Fruit fly (Drosophila melanogaster) whole organism, embryonic: Measurements from ENCODE around the gene CycB3.

Source experiments
- Bgb ChIP-seq: fragments of 200-800 bp; sonication (Bioruptor generic); IDR thresholded peaks from 2 replicates; pipeline ENCODE4 v1.3.6; 2022; ENCODE audit warnings: missing biosample characterization, missing genetic modification characterization; ENCODE audit not compliant: partially characterized antibody
- CG10209 ChIP-seq: fragments of 200-800 bp; sonication (Bioruptor generic); optimal IDR thresholded peaks from 3 replicates; lab custom pipeline; 2017; ENCODE audit warnings: missing biosample characterization, mild to moderate bottlenecking, missing genetic modification characterization, missing genetic modification reagents
- CG10274 ChIP-seq: fragments of 200-800 bp; sonication (Bioruptor generic); optimal IDR thresholded peaks from 3 replicates; lab custom pipeline; 2017; ENCODE audit warnings: missing biosample characterization, mild to moderate bottlenecking, missing genetic modification characterization
- CG10366 ChIP-seq: fragments of 200-800 bp; sonication (Bioruptor generic); IDR thresholded peaks from 2 replicates; pipeline ENCODE4 v1.3.6; 2022; ENCODE audit warnings: missing biosample characterization, missing genetic modification characterization
- CG10959 ChIP-seq: fragments of 200-800 bp; sonication (Bioruptor generic); IDR thresholded peaks from 2 replicates; pipeline ENCODE4 v1.3.6; 2022; ENCODE audit warnings: missing biosample characterization, missing genetic modification characterization
- CG11093 ChIP-seq: fragments of 200-800 bp; sonication (Bioruptor generic); IDR thresholded peaks from 3 replicates; pipeline ENCODE4 v1.3.6; 2022; ENCODE audit warnings: missing biosample characterization, missing genetic modification characterization
- CG12071 ChIP-seq: fragments of 200-800 bp; sonication (Bioruptor generic); optimal IDR thresholded peaks from 3 replicates; lab custom pipeline; 2018; ENCODE audit warnings: missing biosample characterization, mild to moderate bottlenecking, missing genetic modification characterization
- CG12391 ChIP-seq: fragments of 200-800 bp; sonication (Bioruptor generic); optimal IDR thresholded peaks from 3 replicates; lab custom pipeline; 2018; ENCODE audit warnings: missing biosample characterization, mild to moderate bottlenecking, missing genetic modification characterization, moderate library complexity
- CG13296 ChIP-seq: fragments of 200-800 bp; sonication (Bioruptor generic); optimal IDR thresholded peaks from 3 replicates; lab custom pipeline; 2018; ENCODE audit warnings: missing biosample characterization, mild to moderate bottlenecking, missing genetic modification characterization
- CG13894 ChIP-seq: fragments of 200-800 bp; sonication (Bioruptor generic); optimal IDR thresholded peaks from 3 replicates; lab custom pipeline; 2018; ENCODE audit warnings: missing biosample characterization, mild to moderate bottlenecking, missing genetic modification characterization, moderate library complexity
- CG14050 ChIP-seq: fragments of 200-800 bp; sonication (Bioruptor generic); IDR thresholded peaks from 3 replicates; pipeline ENCODE4 v1.3.6; 2022; ENCODE audit warnings: missing biosample characterization, missing genetic modification characterization
- CG15601 ChIP-seq: fragments of 200-800 bp; sonication (Bioruptor generic); optimal IDR thresholded peaks from 3 replicates; lab custom pipeline; 2019; ENCODE audit warnings: missing biosample characterization, mild to moderate bottlenecking, missing genetic modification characterization, moderate library complexity
- CG31388 ChIP-seq: fragments of 200-800 bp; sonication (Bioruptor generic); optimal IDR thresholded peaks from 2 replicates; lab custom pipeline; 2016; ENCODE audit warnings: missing biosample characterization, missing genetic modification characterization
- CG7271 ChIP-seq: fragments of 200-800 bp; sonication (Bioruptor generic); optimal IDR thresholded peaks from 2 replicates; lab custom pipeline; 2018; ENCODE audit warnings: missing biosample characterization, mild to moderate bottlenecking, missing genetic modification characterization, moderate library complexity
- CG8944 ChIP-seq: fragments of 200-800 bp; sonication (Bioruptor generic); optimal IDR thresholded peaks from 3 replicates; lab custom pipeline; 2016; ENCODE audit warnings: missing biosample characterization, missing genetic modification characterization
- D19A ChIP-seq: fragments of 200-800 bp; optimal IDR thresholded peaks from 3 replicates; lab custom pipeline; 2019; ENCODE audit warnings: missing biosample characterization, mild to moderate bottlenecking, missing genetic modification characterization, moderate library complexity
- Dref ChIP-seq: fragments of 200-800 bp; sonication (Bioruptor generic); IDR thresholded peaks from 2 replicates; pipeline ENCODE4 v1.3.6; 2022; ENCODE audit warnings: missing biosample characterization, missing genetic modification characterization
- E2f1 ChIP-seq: fragments of 200-800 bp; sonication (Bioruptor generic); IDR thresholded peaks from 2 replicates; pipeline ENCODE4 v1.3.6; 2022; ENCODE audit warnings: missing biosample characterization, missing genetic modification characterization
- Fer3 ChIP-seq: fragments of 200-800 bp; sonication (Bioruptor generic); optimal IDR thresholded peaks from 2 replicates; lab custom pipeline; 2018; ENCODE audit warnings: missing biosample characterization, mild to moderate bottlenecking, missing genetic modification characterization, moderate library complexity
- HLH54F ChIP-seq: fragments of 200-800 bp; sonication (Bioruptor generic); optimal IDR thresholded peaks from 3 replicates; lab custom pipeline; 2016; ENCODE audit warnings: missing biosample characterization, missing genetic modification characterization
- Hr78 ChIP-seq, 2 experiments: fragments of 200-800 bp in 1 of 2; fragments of >200 bp in 1 of 2; sonication (Bioruptor generic) in 1 of 2; optimal IDR thresholded peaks; 2 replicates each; lab custom pipeline; 2017 to 2019; ENCODE audit warnings: missing biosample characterization in 2 of 2, missing genetic modification characterization in 2 of 2, mild to moderate bottlenecking in 1 of 2, moderate library complexity in 1 of 2
- Jarid2 ChIP-seq: fragments of 200-800 bp; sonication (Bioruptor generic); optimal IDR thresholded peaks from 3 replicates; lab custom pipeline; 2017; ENCODE audit warnings: mild to moderate bottlenecking, missing biosample characterization, missing genetic modification reagents, missing genetic modification characterization
- Lhr ChIP-seq: fragments of 200-800 bp; sonication (Bioruptor generic); optimal IDR thresholded peaks from 3 replicates; lab custom pipeline; 2017; ENCODE audit warnings: mild to moderate bottlenecking, missing biosample characterization, missing genetic modification reagents, missing genetic modification characterization
- MESR4 ChIP-seq: fragments of 200-800 bp; sonication (Bioruptor generic); optimal IDR thresholded peaks from 2 replicates; lab custom pipeline; 2018; ENCODE audit warnings: missing biosample characterization, mild to moderate bottlenecking, missing genetic modification characterization, moderate library complexity
- NfI ChIP-seq: fragments of 200-800 bp; sonication (Bioruptor generic); optimal IDR thresholded peaks from 3 replicates; lab custom pipeline; 2018; ENCODE audit warnings: missing biosample characterization, mild to moderate bottlenecking, missing genetic modification characterization, moderate library complexity
- Rfx ChIP-seq: fragments of 200-800 bp; sonication (Bioruptor generic); IDR thresholded peaks from 2 replicates; pipeline ENCODE4 v1.3.6; 2022; ENCODE audit warnings: missing biosample characterization, missing genetic modification characterization
- Xrp1 ChIP-seq: fragments of 200-800 bp; sonication (Bioruptor generic); IDR thresholded peaks from 2 replicates; pipeline ENCODE4 v1.3.6; 2022; ENCODE audit warnings: missing biosample characterization, missing genetic modification characterization
- al ChIP-seq: fragments of 200-800 bp; sonication (Bioruptor generic); IDR thresholded peaks from 2 replicates; pipeline ENCODE4 v1.3.6; 2022; ENCODE audit warnings: missing biosample characterization, missing genetic modification characterization
- ash1 ChIP-seq: fragments of 200-800 bp; sonication (Bioruptor generic); optimal IDR thresholded peaks from 2 replicates; lab custom pipeline; 2018; ENCODE audit warnings: missing biosample characterization, mild to moderate bottlenecking, missing genetic modification characterization
- btn ChIP-seq: fragments of 200-800 bp; sonication (Bioruptor generic); optimal IDR thresholded peaks from 2 replicates; lab custom pipeline; 2016; ENCODE audit warnings: missing biosample characterization, missing genetic modification characterization
- cas ChIP-seq: fragments of 200-800 bp; sonication (Bioruptor generic); IDR thresholded peaks from 2 replicates; pipeline ENCODE4 v1.3.6; 2022; ENCODE audit warnings: missing biosample characterization, missing genetic modification characterization
- chif ChIP-seq, 2 experiments: fragments of 200-800 bp; sonication (Bioruptor generic); optimal IDR thresholded peaks; 3 replicates each; lab custom pipeline; 2016; ENCODE audit warnings: missing biosample characterization in 2 of 2, missing genetic modification characterization in 2 of 2
- chinmo ChIP-seq: fragments of 200-800 bp; sonication (Bioruptor generic); IDR thresholded peaks from 4 replicates; pipeline ENCODE4 v1.3.6; 2022; ENCODE audit warnings: missing biosample characterization, missing genetic modification characterization; ENCODE audit not compliant: partially characterized antibody
- danr ChIP-seq: fragments of 200-800 bp; sonication (Bioruptor generic); IDR thresholded peaks from 2 replicates; pipeline ENCODE4 v1.3.6; 2022; ENCODE audit warnings: missing biosample characterization, missing genetic modification characterization
- eyg ChIP-seq: fragments of 200-800 bp; sonication (Bioruptor generic); optimal IDR thresholded peaks from 3 replicates; lab custom pipeline; 2016; ENCODE audit warnings: missing biosample characterization, missing genetic modification characterization
- kni ChIP-seq: fragments of 200-800 bp; sonication (Bioruptor generic); optimal IDR thresholded peaks from 3 replicates; lab custom pipeline; 2017; ENCODE audit warnings: mild to moderate bottlenecking, missing biosample characterization, missing genetic modification reagents, missing genetic modification characterization
- nerfin-1 ChIP-seq: fragments of 200-800 bp; sonication (Bioruptor generic); optimal IDR thresholded peaks from 3 replicates; lab custom pipeline; 2019; ENCODE audit warnings: missing biosample characterization, mild to moderate bottlenecking, missing genetic modification characterization, moderate library complexity
- org-1 ChIP-seq: fragments of 200-800 bp; sonication (Bioruptor generic); optimal IDR thresholded peaks from 2 replicates; lab custom pipeline; 2017; ENCODE audit warnings: missing biosample characterization, missing genetic modification characterization
- otp ChIP-seq: fragments of 200-800 bp; sonication (Bioruptor generic); IDR thresholded peaks from 3 replicates; pipeline ENCODE4, ENCODE4 v1.3.6; 2022; ENCODE audit warnings: missing biosample characterization, missing genetic modification characterization
- salm ChIP-seq: fragments of 200-800 bp; sonication (Bioruptor generic); optimal IDR thresholded peaks from 2 replicates; lab custom pipeline; 2018; ENCODE audit warnings: missing biosample characterization, mild to moderate bottlenecking, missing genetic modification characterization
- seq ChIP-seq: fragments of 200-800 bp; sonication (Bioruptor generic); IDR thresholded peaks from 2 replicates; pipeline ENCODE4 v1.3.6; 2022; ENCODE audit warnings: missing biosample characterization, missing genetic modification characterization
- sima ChIP-seq: fragments of 200-800 bp; sonication (Bioruptor generic); optimal IDR thresholded peaks from 2 replicates; lab custom pipeline; 2016; ENCODE audit warnings: missing biosample characterization, missing genetic modification characterization
- ssp ChIP-seq: fragments of 200-800 bp; sonication (Bioruptor generic); IDR thresholded peaks from 2 replicates; pipeline ENCODE4 v1.3.6; 2022; ENCODE audit warnings: missing biosample characterization, missing genetic modification characterization
- sug ChIP-seq: fragments of 200-800 bp; optimal IDR thresholded peaks from 2 replicates; lab custom pipeline; 2019; ENCODE audit warnings: missing biosample characterization, mild to moderate bottlenecking, missing genetic modification characterization, moderate library complexity
- tna ChIP-seq: fragments of 200-800 bp; sonication (Bioruptor generic); IDR thresholded peaks from 2 replicates; pipeline ENCODE4 v1.3.6; 2022; ENCODE audit warnings: missing biosample characterization, missing genetic modification characterization; ENCODE audit not compliant: partially characterized antibody
- trem ChIP-seq: fragments of 200-800 bp; optimal IDR thresholded peaks from 3 replicates; lab custom pipeline; 2019; ENCODE audit warnings: missing biosample characterization, mild to moderate bottlenecking, missing genetic modification characterization, moderate library complexity
- ttk ChIP-seq: fragments of 200-800 bp; sonication (Bioruptor generic); IDR thresholded peaks from 2 replicates; pipeline ENCODE4 v2.1.2; 2022; ENCODE audit warnings: missing biosample characterization, missing genetic modification characterization
- zen2 ChIP-seq: fragments of 200-800 bp; sonication (Bioruptor generic); IDR thresholded peaks from 3 replicates; pipeline ENCODE4 v1.3.6; 2022; ENCODE audit warnings: missing biosample characterization, missing genetic modification characterization; ENCODE audit not compliant: partially characterized antibody

The CycB3 gene

dm6 chr3R:24917814-24918636 lies 47.4 kb upstream of the CycB3 start, which contains the start of the genes PIG-S, sud1 and CG11168 (continued):
- TF ChIP-seq trem (peak; percentile 73), ssp (GFP tag; lab: Robert Waterston, UW) (peak; percentile 54; the same call in 1 of the 2 replicates), kni (GFP tag; lab: Kevin White, UChicago) (no peak), CG10209 (GFP tag; lab: Kevin White, UChicago) (no peak), zen2 (GFP tag; lab: Robert Waterston, UW) (peak; percentile 78; the same call in 2 of the 3 replicates), ash1 (GFP tag; lab: Kevin White, UChicago) (no peak), Fer3 (tag; lab: Kevin White, UChicago) (no peak), Dref (GFP tag; lab: Robert Waterston, UW) (0 out of 2 replicates have a peak, but pooled peaks have one; percentile 23), CG10274 (GFP tag; lab: Kevin White, UChicago) (no peak), CG15601 (tag; lab: Kevin White, UChicago) (no peak), CG13894 (tag; lab: Kevin White, UChicago) (no peak), btn (GFP tag; lab: Kevin White, UChicago) (no peak), Jarid2 (GFP tag; lab: Kevin White, UChicago) (no peak), Hr78 (GFP tag; optimal IDR thresholded peaks at IDR 0.05; lab: Kevin White, UChicago) (no peak), tna (peak; percentile 71; the same call in 1 of the 2 replicates), E2f1 (GFP tag; lab: Robert Waterston, UW) (0 out of 2 replicates have a peak, but pooled peaks have one; percentile 30), al (GFP tag; lab: Robert Waterston, UW) (peak; percentile 41; the same call in 1 of the 2 replicates), CG12391 (peak; percentile 81), CG11093 (GFP tag; lab: Robert Waterston, UW) (no peak), ttk (GFP tag; lab: Robert Waterston, UW) (peak; percentile 20; the same call in 1 of the 2 replicates), CG13296 (GFP tag; lab: Kevin White, UChicago) (no peak), CG8944 (GFP tag; lab: Kevin White, UChicago) (no peak), HLH54F (peak; percentile 7), CG10959 (GFP tag; lab: Robert Waterston, UW) (peak; percentile 68), Lhr (GFP tag; lab: Kevin White, UChicago) (peak; percentile 27), sug (tag; lab: Kevin White, UChicago) (no peak), salm (peak; percentile 17), sima (GFP tag; lab: Kevin White, UChicago) (no peak), CG31388 (GFP tag; lab: Kevin White, UChicago) (no peak), otp (GFP tag; lab: Robert Waterston, UW) (no peak), danr (no peak), NfI (GFP tag; lab: Kevin White, UChicago) (peak; percentile 57), CG12071 (GFP tag; lab: Kevin White, UChicago) (no peak), Rfx (GFP tag; lab: Robert Waterston, UW) (peak; percentile 79), org-1 (GFP tag; lab: Kevin White, UChicago) (no peak), chinmo (GFP tag; lab: Robert Waterston, UW) (peak; percentile 85; the same call in 2 of the 4 replicates), eyg (GFP tag; lab: Kevin White, UChicago) (no peak), CG14050 (GFP tag; lab: Robert Waterston, UW) (peak; percentile 47; the same call in 2 of the 3 replicates), CG10366 (peak; percentile 73), MESR4 (GFP tag; lab: Kevin White, UChicago) (peak; percentile 38), CG7271 (tag; lab: Kevin White, UChicago) (no peak), nerfin-1 (tag; lab: Kevin White, UChicago) (no peak), Xrp1 (peak; percentile 68), chif (GFP tag; optimal IDR thresholded peaks at IDR 0.05; lab: Kevin White, UChicago) (no peak), seq (GFP tag; lab: Robert Waterston, UW) (0 out of 2 replicates have a peak, but pooled peaks have one; percentile 21), cas (GFP tag; lab: Robert Waterston, UW) (no peak), D19A (tag; lab: Kevin White, UChicago) (no peak), Bgb (peak; percentile 87)
